Fruit fly (Drosophila melanogaster) whole organism, embryonic: ENCODE data around the gene CG14535.

Source experiments
- ATbp ChIP-seq: fragments of 200-800 bp; sonication (Bioruptor generic); optimal IDR thresholded peaks from 2 replicates; lab custom pipeline; 2017; ENCODE audit warnings: missing biosample characterization, mild to moderate bottlenecking, missing genetic modification characterization, missing genetic modification reagents
- Bdp1 ChIP-seq: fragments of 200-800 bp; sonication (Bioruptor generic); optimal IDR thresholded peaks from 3 replicates; lab custom pipeline; 2016; ENCODE audit warnings: missing biosample characterization, missing genetic modification characterization
- CG11085 ChIP-seq: fragments of 200-800 bp; sonication (Bioruptor generic); IDR thresholded peaks from 2 replicates; pipeline ENCODE4 v1.3.6; 2022; ENCODE audit warnings: missing biosample characterization, missing genetic modification characterization
- CG11398 ChIP-seq: fragments of 200-800 bp; sonication (Bioruptor generic); optimal IDR thresholded peaks from 2 replicates; lab custom pipeline; 2016; ENCODE audit warnings: missing biosample characterization, missing genetic modification characterization
- CG1233 ChIP-seq: fragments of 200-800 bp; sonication (Bioruptor generic); optimal IDR thresholded peaks from 4 replicates; lab custom pipeline; 2018; ENCODE audit warnings: missing biosample characterization, mild to moderate bottlenecking, missing genetic modification characterization
- CG13775 ChIP-seq: fragments of 200-800 bp; sonication (Bioruptor generic); optimal IDR thresholded peaks from 3 replicates; lab custom pipeline; 2017; ENCODE audit warnings: missing biosample characterization, mild to moderate bottlenecking, missing genetic modification characterization
- CG14710 ChIP-seq: fragments of 200-800 bp; sonication (Bioruptor generic); optimal IDR thresholded peaks from 3 replicates; lab custom pipeline; 2019; ENCODE audit warnings: missing biosample characterization, mild to moderate bottlenecking, missing genetic modification characterization, moderate library complexity
- CG14860 ChIP-seq: fragments of 200-800 bp; sonication (Bioruptor generic); IDR thresholded peaks from 3 replicates; pipeline ENCODE4 v1.3.6; 2022; ENCODE audit warnings: missing biosample characterization, missing genetic modification characterization; ENCODE audit not compliant: partially characterized antibody
- CG16779 ChIP-seq: fragments of 200-800 bp; sonication (Bioruptor generic); IDR thresholded peaks from 2 replicates; pipeline ENCODE4 v1.3.6; 2022; ENCODE audit warnings: missing biosample characterization, missing genetic modification characterization
- CG18764 ChIP-seq: fragments of 200-800 bp; sonication (Bioruptor generic); optimal IDR thresholded peaks from 3 replicates; lab custom pipeline; 2016; ENCODE audit warnings: missing biosample characterization, missing genetic modification characterization
- CG2116 ChIP-seq: fragments of 200-800 bp; sonication (Bioruptor generic); optimal IDR thresholded peaks from 3 replicates; lab custom pipeline; 2018; ENCODE audit warnings: missing biosample characterization, mild to moderate bottlenecking, missing genetic modification characterization
- CG2678 ChIP-seq: fragments of 200-800 bp; sonication (Bioruptor generic); optimal IDR thresholded peaks from 3 replicates; lab custom pipeline; 2019; ENCODE audit warnings: missing biosample characterization, mild to moderate bottlenecking, missing genetic modification characterization, moderate library complexity
- CG2889 ChIP-seq: fragments of 200-800 bp; sonication (Bioruptor generic); IDR thresholded peaks from 3 replicates; pipeline ENCODE4 v1.3.6; 2022; ENCODE audit warnings: missing biosample characterization, missing genetic modification characterization
- CG32772 ChIP-seq: fragments of 200-800 bp; sonication (Bioruptor generic); IDR thresholded peaks from 2 replicates; pipeline ENCODE4 v1.3.6; 2022; ENCODE audit warnings: missing biosample characterization, missing genetic modification characterization
- CG42726 ChIP-seq: fragments of 200-800 bp; sonication (Bioruptor generic); IDR thresholded peaks from 2 replicates; pipeline ENCODE4 v1.3.6; 2022; ENCODE audit warnings: missing biosample characterization, missing genetic modification characterization; ENCODE audit not compliant: partially characterized antibody
- CG4282 ChIP-seq: fragments of 200-800 bp; sonication (Bioruptor generic); optimal IDR thresholded peaks from 2 replicates; lab custom pipeline; 2016; ENCODE audit warnings: missing biosample characterization, missing genetic modification characterization
- CG5245 ChIP-seq: fragments of 200-800 bp; sonication (Bioruptor generic); optimal IDR thresholded peaks from 3 replicates; lab custom pipeline; 2016; ENCODE audit warnings: missing biosample characterization, missing genetic modification characterization
- CG6765 ChIP-seq: fragments of 200-800 bp; sonication (Bioruptor generic); optimal IDR thresholded peaks from 3 replicates; lab custom pipeline; 2017; ENCODE audit warnings: missing biosample characterization, mild to moderate bottlenecking, missing genetic modification characterization
- CG6791 ChIP-seq: fragments of 200-800 bp; sonication (Bioruptor generic); IDR thresholded peaks from 3 replicates; pipeline ENCODE4 v1.3.6; 2022; ENCODE audit warnings: missing biosample characterization, missing genetic modification characterization; ENCODE audit not compliant: partially characterized antibody
- CG9215 ChIP-seq: fragments of 200-800 bp; sonication (Bioruptor generic); IDR thresholded peaks from 2 replicates; pipeline ENCODE4 v1.3.6; 2022; ENCODE audit warnings: missing biosample characterization, missing genetic modification characterization
- CG9797 ChIP-seq: fragments of 200-800 bp; sonication (Bioruptor generic); optimal IDR thresholded peaks from 3 replicates; lab custom pipeline; 2018; ENCODE audit warnings: missing biosample characterization, mild to moderate bottlenecking, missing genetic modification characterization
- CG9876 ChIP-seq: fragments of 200-800 bp; sonication (Bioruptor generic); optimal IDR thresholded peaks from 2 replicates; lab custom pipeline; 2016; ENCODE audit warnings: missing biosample characterization, missing genetic modification characterization
- CHES-1-like ChIP-seq: fragments of 200-800 bp; sonication (Bioruptor generic); optimal IDR thresholded peaks from 2 replicates; lab custom pipeline; 2016; ENCODE audit warnings: missing biosample characterization, missing genetic modification characterization
- Deaf1 ChIP-seq: fragments of 200-800 bp; optimal IDR thresholded peaks from 3 replicates; lab custom pipeline; 2019; ENCODE audit warnings: missing biosample characterization, mild to moderate bottlenecking, missing genetic modification characterization, moderate library complexity
- Eip74EF ChIP-seq, 2 experiments: fragments of 200-800 bp in 1 of 2; fragments of >200 bp in 1 of 2; sonication (Bioruptor generic) in 1 of 2; optimal IDR thresholded peaks; 2 replicates each; lab custom pipeline; 2017 to 2019; ENCODE audit warnings: missing biosample characterization in 2 of 2, missing genetic modification characterization in 2 of 2, mild to moderate bottlenecking in 1 of 2, moderate library complexity in 1 of 2
- Gsc ChIP-seq: fragments of 200-800 bp; sonication (Bioruptor generic); IDR thresholded peaks from 2 replicates; pipeline ENCODE4 v1.3.6; 2022; ENCODE audit warnings: missing biosample characterization, missing genetic modification characterization
- HLH3B ChIP-seq: fragments of 200-800 bp; sonication (Bioruptor generic); IDR thresholded peaks from 2 replicates; pipeline ENCODE4 v1.3.6; 2022; ENCODE audit warnings: missing biosample characterization, missing genetic modification characterization
- NFAT ChIP-seq: fragments of 200-800 bp; sonication (Bioruptor generic); IDR thresholded peaks from 2 replicates; pipeline ENCODE4 v1.3.6; 2022; ENCODE audit warnings: missing biosample characterization, missing genetic modification characterization
- Nf-YC ChIP-seq: fragments of 200-800 bp; optimal IDR thresholded peaks from 3 replicates; lab custom pipeline; 2019; ENCODE audit warnings: missing biosample characterization, mild to moderate bottlenecking, missing genetic modification characterization, moderate library complexity
- Side ChIP-seq: fragments of 200-800 bp; sonication (Bioruptor generic); optimal IDR thresholded peaks from 2 replicates; lab custom pipeline; 2016; ENCODE audit warnings: missing biosample characterization, missing genetic modification characterization
- TFAM ChIP-seq: fragments of 200-800 bp; sonication (Bioruptor generic); optimal IDR thresholded peaks from 2 replicates; lab custom pipeline; 2017; ENCODE audit warnings: missing biosample characterization, missing genetic modification characterization, inconsistent platforms
- YL-1 ChIP-seq: fragments of 200-800 bp; sonication (Bioruptor generic); optimal IDR thresholded peaks from 3 replicates; lab custom pipeline; 2017; ENCODE audit warnings: missing biosample characterization, mild to moderate bottlenecking, missing genetic modification characterization
- ase ChIP-seq: fragments of 200-800 bp; sonication (Bioruptor generic); IDR thresholded peaks from 3 replicates; pipeline ENCODE4 v1.3.6; 2022; ENCODE audit warnings: missing biosample characterization, missing genetic modification characterization
- ato ChIP-seq: fragments of 200-800 bp; sonication (Bioruptor generic); IDR thresholded peaks from 2 replicates; pipeline ENCODE4 v1.3.6; 2022; ENCODE audit warnings: missing biosample characterization, missing genetic modification characterization; ENCODE audit not compliant: partially characterized antibody
- cad ChIP-seq: fragments of >200 bp; optimal IDR thresholded peaks from 2 replicates; lab custom pipeline; 2017; ENCODE audit warnings: missing biosample characterization, missing genetic modification characterization
- ci ChIP-seq: fragments of 200-800 bp; sonication (Bioruptor generic); IDR thresholded peaks from 3 replicates; pipeline ENCODE4 v1.3.6; 2022; ENCODE audit warnings: missing biosample characterization, missing genetic modification characterization
- dpn ChIP-seq, 2 experiments: fragments of 200-800 bp; sonication (Bioruptor generic); optimal IDR thresholded peaks; 3 replicates each; lab custom pipeline; 2016; ENCODE audit warnings: missing biosample characterization in 2 of 2, missing genetic modification characterization in 2 of 2
- ewg ChIP-seq: fragments of 200-800 bp; sonication (Bioruptor generic); optimal IDR thresholded peaks from 3 replicates; lab custom pipeline; 2017; ENCODE audit warnings: mild to moderate bottlenecking, missing biosample characterization, missing genetic modification reagents, missing genetic modification characterization
- hbn ChIP-seq: fragments of 200-800 bp; sonication (Bioruptor generic); IDR thresholded peaks from 2 replicates; pipeline ENCODE4 v1.3.6; 2022; ENCODE audit warnings: missing biosample characterization, missing genetic modification characterization; ENCODE audit not compliant: partially characterized antibody
- lov ChIP-seq, 2 experiments: fragments of 200-800 bp in 1 of 2; fragments of >200 bp in 1 of 2; sonication (Bioruptor generic) in 1 of 2; IDR thresholded peaks in 1 of 2; optimal IDR thresholded peaks in 1 of 2; 2 replicates in 1 of 2; 3 replicates in 1 of 2; pipeline versions ENCODE4 v1.3.6 to Lab custom; 2017 to 2022; ENCODE audit warnings: missing biosample characterization in 1 of 2, missing genetic modification characterization in 1 of 2
- mam ChIP-seq: fragments of 200-800 bp; sonication (Bioruptor generic); optimal IDR thresholded peaks from 3 replicates; lab custom pipeline; 2016; ENCODE audit warnings: missing biosample characterization, missing genetic modification characterization
- odd ChIP-seq: fragments of 200-800 bp; sonication (Bioruptor generic); optimal IDR thresholded peaks from 2 replicates; lab custom pipeline; 2017; ENCODE audit warnings: missing biosample characterization, mild to moderate bottlenecking, missing genetic modification characterization
- salm ChIP-seq: fragments of 200-800 bp; sonication (Bioruptor generic); optimal IDR thresholded peaks from 2 replicates; lab custom pipeline; 2018; ENCODE audit warnings: missing biosample characterization, mild to moderate bottlenecking, missing genetic modification characterization
- seq ChIP-seq: fragments of 200-800 bp; sonication (Bioruptor generic); IDR thresholded peaks from 2 replicates; pipeline ENCODE4 v1.3.6; 2022; ENCODE audit warnings: missing biosample characterization, missing genetic modification characterization
- stwl ChIP-seq: fragments of 200-800 bp; sonication (Bioruptor generic); optimal IDR thresholded peaks from 3 replicates; lab custom pipeline; 2018; ENCODE audit warnings: missing biosample characterization, mild to moderate bottlenecking, missing genetic modification characterization, moderate library complexity
- vnd ChIP-seq: fragments of 200-800 bp; sonication (Bioruptor generic); IDR thresholded peaks from 3 replicates; pipeline ENCODE4 v1.3.6; 2022; ENCODE audit warnings: missing biosample characterization, missing genetic modification characterization; ENCODE audit not compliant: partially characterized antibody
- z ChIP-seq: fragments of 200-800 bp; sonication (Bioruptor generic); IDR thresholded peaks from 3 replicates; pipeline ENCODE4 v1.3.6; 2022; ENCODE audit warnings: missing biosample characterization, missing genetic modification characterization
- zfh1 ChIP-seq: fragments of 200-800 bp; sonication (Bioruptor generic); IDR thresholded peaks from 3 replicates; pipeline ENCODE4 v1.3.6; 2022; ENCODE audit warnings: missing biosample characterization, missing genetic modification characterization

CG14535 gene

DNA sequence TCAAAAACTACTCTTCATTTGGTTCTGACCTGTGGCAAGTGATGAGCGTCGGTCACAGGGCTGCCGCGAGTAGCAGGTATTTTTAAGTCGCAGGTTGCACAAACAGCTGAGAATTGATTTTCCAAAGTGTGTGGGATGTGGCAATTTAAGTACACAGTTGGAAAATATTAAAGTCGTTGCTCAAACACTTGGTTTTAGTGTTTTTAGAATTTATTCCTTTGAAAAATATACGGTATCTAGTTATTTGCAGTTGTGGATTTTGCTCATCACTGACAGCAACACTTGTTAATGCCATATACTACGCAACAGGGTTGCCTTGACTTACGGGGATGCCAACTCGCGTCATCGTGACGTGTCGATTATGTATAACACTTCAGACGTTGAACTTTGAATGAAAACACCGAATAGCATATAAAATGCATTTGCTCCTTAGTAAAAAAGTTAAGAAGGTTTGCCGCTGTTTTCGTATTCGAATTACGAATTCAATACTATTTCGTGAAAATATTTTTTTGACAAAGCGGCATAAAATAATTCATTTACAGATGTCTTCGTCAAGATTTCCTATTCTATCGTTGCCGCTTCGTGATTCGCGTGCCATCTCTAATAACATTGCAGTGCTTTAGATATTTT is 55.4 kb downstream of the CG14535 start, which contains the start of the genes Herp and r2d2 (continued):
- TF ChIP-seq vnd (GFP tag; lab: Robert Waterston, UW) (peak; percentile 77), CG5245 (peak; percentile 83), ATbp (GFP tag; lab: Kevin White, UChicago) (peak; percentile 67), salm (tag; lab: Kevin White, UChicago) (peak; percentile 74), CG32772 (peak; percentile 92), hbn (peak; percentile 73), ci (GFP tag; lab: Robert Waterston, UW) (peak; percentile 82; the same call in 2 of the 3 replicates), CG2889 (GFP tag; lab: Robert Waterston, UW) (peak; percentile 58; the same call in 2 of the 3 replicates), cad (GFP tag; lab: Kevin White, UChicago) (no peak), lov (optimal IDR thresholded peaks at IDR 0.05; lab: Kevin White, UChicago) (no peak), lov (GFP tag; IDR thresholded peaks at IDR 0.05; lab: Robert Waterston, UW) (no peak), CG13775 (GFP tag; lab: Kevin White, UChicago) (peak; percentile 93), ase (GFP tag; lab: Robert Waterston, UW) (peak; percentile 73; the same call in 2 of the 3 replicates), CG9215 (GFP tag; lab: Robert Waterston, UW) (peak; percentile 90), CG1233 (GFP tag; lab: Kevin White, UChicago) (peak; percentile 89), TFAM (peak; percentile 50), Eip74EF (GFP tag; optimal IDR thresholded peaks at IDR 0.05; lab: Kevin White, UChicago) (peak in 1 of 2 experiments; percentile 69), mam (peak; percentile 96), zfh1 (GFP tag; lab: Robert Waterston, UW) (peak; percentile 86), Gsc (GFP tag; lab: Robert Waterston, UW) (no peak; the same call in 1 of the 2 replicates), CG6765 (GFP tag; lab: Kevin White, UChicago) (peak; percentile 75), Side (GFP tag; lab: Kevin White, UChicago) (peak; percentile 94), CHES-1-like (GFP tag; lab: Kevin White, UChicago) (peak; percentile 96), CG9797 (GFP tag; lab: Kevin White, UChicago) (peak; percentile 60), NFAT (GFP tag; lab: Robert Waterston, UW) (peak; percentile 79), CG9876 (peak; percentile 90), CG11085 (peak; percentile 86), YL-1 (GFP tag; lab: Kevin White, UChicago) (peak; percentile 78), HLH3B (GFP tag; lab: Robert Waterston, UW) (peak; percentile 86), Bdp1 (GFP tag; lab: Kevin White, UChicago) (peak; percentile 68), z (GFP tag; lab: Robert Waterston, UW) (no peak), dpn (GFP tag; optimal IDR thresholded peaks at IDR 0.05; lab: Kevin White, UChicago) (peak; percentile 93 to 96), CG6791 (GFP tag; lab: Robert Waterston, UW) (peak; percentile 58; the same call in 2 of the 3 replicates), CG11398 (GFP tag; lab: Kevin White, UChicago) (peak; percentile 85), CG18764 (peak; percentile 85), Nf-YC (tag; lab: Kevin White, UChicago) (peak; percentile 87), CG14860 (peak; percentile 58; the same call in 1 of the 3 replicates), CG2116 (GFP tag; lab: Kevin White, UChicago) (peak; percentile 99), ewg (peak; percentile 79), CG42726 (GFP tag; lab: Robert Waterston, UW) (no peak; the same call in none of the 2 replicates), CG2678 (tag; lab: Kevin White, UChicago) (peak; percentile 93), CG14710 (tag; lab: Kevin White, UChicago) (peak; percentile 89), stwl (tag; lab: Kevin White, UChicago) (peak; percentile 87), CG16779 (GFP tag; lab: Robert Waterston, UW) (no peak), odd (GFP tag; lab: Kevin White, UChicago) (peak; percentile 80), seq (GFP tag; lab: Robert Waterston, UW) (peak; percentile 70), ato (peak; percentile 13; the same call in 1 of the 2 replicates), CG4282 (GFP tag; lab: Kevin White, UChicago) (peak; percentile 90), Deaf1 (peak; percentile 66)
